Fruit fly (Drosophila melanogaster): ENCODE data around the gene Ocrl.

DNA sequence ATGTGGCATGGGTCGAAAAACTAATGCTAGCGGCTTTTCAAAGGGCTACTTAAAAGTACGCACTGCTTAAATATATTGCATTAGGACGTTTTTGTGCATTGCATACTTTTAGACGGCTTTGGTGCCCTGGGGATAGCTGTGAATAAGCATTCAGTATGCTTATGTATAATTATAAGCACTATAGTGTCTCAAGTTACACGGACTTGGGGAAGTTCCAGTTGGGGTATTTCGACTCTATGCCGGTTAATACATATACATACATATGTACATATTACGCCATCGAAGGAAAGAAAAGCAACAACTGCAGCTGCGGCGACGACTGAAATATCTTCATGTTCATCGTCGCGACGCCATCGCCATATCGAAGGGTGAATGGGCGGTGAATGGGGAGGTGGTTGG is 40.4 kb downstream of the Ocrl start:
- TF ChIP-seq Clk (GFP tag; optimal IDR thresholded peaks at IDR 0.05) (no peak), Mnt (GFP tag; optimal IDR thresholded peaks at IDR 0.05) (no peak), bab1 (GFP tag; optimal IDR thresholded peaks at IDR 0.05) (no peak), tj (GFP tag; optimal IDR thresholded peaks at IDR 0.05) (no peak), toe (GFP tag; optimal IDR thresholded peaks at IDR 0.05) (no peak), Hr96 (GFP tag; optimal IDR thresholded peaks at IDR 0.05) (no peak), cic (GFP tag; optimal IDR thresholded peaks at IDR 0.05) (no peak), Crg-1 (GFP tag; optimal IDR thresholded peaks at IDR 0.05) (no peak), ovo (GFP tag; optimal IDR thresholded peaks at IDR 0.05) (no peak), CG11617 (GFP tag; optimal IDR thresholded peaks at IDR 0.05) (no peak), CG7045 (GFP tag; optimal IDR thresholded peaks at IDR 0.05) (no peak), CG33017 (tag; optimal IDR thresholded peaks at IDR 0.05) (no peak), cnc (optimal IDR thresholded peaks at IDR 0.05) (no peak)

Measured in whole organism, adult.